Worm (Caenorhabditis elegans): Measurements from ENCODE around the gene Y57G11A.5.

ce11 chrIV:14481984-14482383 lies 30.3 kb downstream of the Y57G11A.5 start, which contains the start of gene Y57G11A.4:
- TF ChIP-seq flt-1 (GFP tag; IDR thresholded peaks at IDR 0.05), result no peak
- TF ChIP-seq hmg-4 (GFP tag; optimal IDR thresholded peaks at IDR 0.05), result no peak
- no peak for TF ChIP-seq tbx-37 (GFP tag; conservative IDR thresholded peaks at IDR 0.05)
- TF ChIP-seq tbx-11 (GFP tag; IDR thresholded peaks at IDR 0.05), result no peak
- TF ChIP-seq hnd-1 (tag; optimal IDR thresholded peaks at IDR 0.05), result no peak
